Worm (Caenorhabditis elegans): ENCODE measurements around the gene dim-1.

- TF ChIP-seq sdz-12 (GFP tag; optimal IDR thresholded peaks at IDR 0.05) (no peak), unc-130 (GFP tag; optimal IDR thresholded peaks at IDR 0.05) (no peak), ctbp-1 (GFP tag; IDR thresholded peaks at IDR 0.05) (no peak), spr-3 (GFP tag; optimal IDR thresholded peaks at IDR 0.05) (no peak)
Measured at ce11 chrX:8067268-8067667, 9.2 kb upstream of the dim-1 start, which contains the start of gene C18A11.2.

Data from whole organism, L4 larva.